Worm (Caenorhabditis elegans): ENCODE results near the gene T13F2.4.

The T13F2.4 gene

DNA sequence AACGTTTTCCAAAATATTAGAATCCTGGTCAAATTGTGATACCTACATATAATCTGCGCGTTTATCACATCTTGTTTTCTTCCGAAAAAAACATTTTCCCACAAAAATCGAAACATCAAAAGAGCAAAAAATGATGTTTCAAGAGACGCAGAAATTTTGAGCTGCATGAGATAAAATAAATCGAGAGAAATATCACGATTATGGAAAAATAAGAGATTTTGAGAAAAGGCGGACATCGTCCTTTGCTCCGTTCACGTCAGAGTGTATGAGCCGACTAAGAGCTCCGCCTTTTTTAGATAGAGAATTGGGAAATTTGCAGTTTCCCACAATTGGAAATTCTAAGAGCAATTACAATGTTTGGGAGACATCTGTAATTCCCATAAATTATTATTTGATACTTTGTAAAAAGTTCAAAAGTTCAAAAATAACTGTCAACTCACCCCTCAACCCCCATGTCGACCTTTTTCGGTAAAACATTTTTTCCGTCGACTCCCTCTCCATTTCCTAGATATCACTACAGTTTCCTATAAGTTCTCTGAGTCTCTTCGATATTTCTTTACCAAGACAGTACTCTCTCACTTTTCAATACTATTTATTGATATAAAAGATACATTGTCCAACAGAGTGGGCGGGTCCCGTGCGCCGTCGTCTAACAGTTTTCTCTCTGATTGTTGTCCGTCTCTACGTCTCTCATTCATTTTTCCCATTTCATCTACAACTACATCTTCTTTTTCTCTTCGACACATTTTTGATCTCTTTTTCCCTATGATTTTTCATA, 32.8 kb upstream of the T13F2.4 start (continued):
- no peak for TF ChIP-seq lin-39 (tag; optimal IDR thresholded peaks at IDR 0.05)
- no peak for TF ChIP-seq unc-98 (GFP tag; IDR thresholded peaks at IDR 0.05)
- no peak for TF ChIP-seq pag-3 (tag; optimal IDR thresholded peaks at IDR 0.05; ENCODE audit: borderline replicate concordance, insufficient read depth)
- no peak for TF ChIP-seq isw-1 (GFP tag; IDR thresholded peaks at IDR 0.05)
- no peak for TF ChIP-seq lin-15B (tag; optimal IDR thresholded peaks at IDR 0.05)
- peak; percentile 15 to 32 for TF ChIP-seq efl-1 (optimal IDR thresholded peaks at IDR 0.05)
- no peak for TF ChIP-seq efl-1 (GFP tag; optimal IDR thresholded peaks at IDR 0.05 in 1 of 2)
- peak; percentile 84 for TF ChIP-seq nhr-20 (tag; optimal IDR thresholded peaks at IDR 0.05)
- TF ChIP-seq nhr-85 (tag): peak; percentile 90
- TF ChIP-seq C04F5.9 (tag; optimal IDR thresholded peaks at IDR 0.05): no peak
- peak; percentile 28 for TF ChIP-seq nhr-19 (GFP tag; conservative IDR thresholded peaks at IDR 0.05)
- TF ChIP-seq nhr-71 (tag; optimal IDR thresholded peaks at IDR 0.05): peak; percentile 61
- no peak for TF ChIP-seq pqm-1 (tag; optimal IDR thresholded peaks at IDR 0.05)
- TF ChIP-seq nhr-84 (tag; optimal IDR thresholded peaks at IDR 0.05): no peak
- peak; percentile 57 for TF ChIP-seq dsc-1 (tag; optimal IDR thresholded peaks at IDR 0.05)
- peak in 1 of 2 experiments; percentile 19 for TF ChIP-seq mdl-1 (tag; optimal IDR thresholded peaks at IDR 0.05)
- TF ChIP-seq snpc-4 (tag; optimal IDR thresholded peaks at IDR 0.05): peak; percentile 15
- peak; percentile 58 for TF ChIP-seq elt-2 (tag; optimal IDR thresholded peaks at IDR 0.05)
- TF ChIP-seq irx-1 (tag; optimal IDR thresholded peaks at IDR 0.05): peak; percentile 0
- TF ChIP-seq unc-130 (tag; optimal IDR thresholded peaks at IDR 0.05): no peak
- TF ChIP-seq lir-3 (tag; optimal IDR thresholded peaks at IDR 0.05; ENCODE audit: poor library complexity): no peak
- peak; percentile 80 for TF ChIP-seq blmp-1 (tag; optimal IDR thresholded peaks at IDR 0.05)
- no peak for TF ChIP-seq skn-1 (tag; optimal IDR thresholded peaks at IDR 0.05)
- no peak for TF ChIP-seq rnt-1 (tag; optimal IDR thresholded peaks at IDR 0.05)
- no peak for TF ChIP-seq aha-1 (tag; optimal IDR thresholded peaks at IDR 0.05)
- TF ChIP-seq elt-3 (tag; optimal IDR thresholded peaks at IDR 0.05): peak in 2 of 6 experiments; percentile 78 to 85
- TF ChIP-seq F16B12.6 (tag; optimal IDR thresholded peaks at IDR 0.05): no peak
- no peak for TF ChIP-seq ces-1 (GFP tag; optimal IDR thresholded peaks at IDR 0.05)

DNA sequence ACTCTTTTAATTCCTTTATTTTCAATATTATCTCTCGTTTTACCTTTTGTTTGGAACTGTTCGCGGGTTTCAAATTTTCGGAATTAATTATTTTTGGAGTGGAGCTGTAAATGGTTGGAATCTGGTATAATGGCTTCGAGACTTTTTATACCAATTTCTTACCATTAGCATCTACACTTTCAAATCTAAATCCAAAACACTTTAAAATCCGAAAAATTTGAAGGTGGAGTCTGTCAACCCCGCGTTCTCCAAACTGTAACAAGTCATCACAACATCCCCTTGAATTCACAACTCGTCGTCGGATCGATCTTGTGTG, 32.2 kb upstream of the T13F2.4 start, which contains the start of gene nhr-97:
Gene nhr-97, plus strand, starts transcription at position 217 of the 316 bp plus-strand sequence.
- TF ChIP-seq tlp-1 (tag; optimal IDR thresholded peaks at IDR 0.05) (no peak), dsc-1 (tag; optimal IDR thresholded peaks at IDR 0.05) (no peak), hlh-17 (GFP tag; optimal IDR thresholded peaks at IDR 0.05; ENCODE audit: borderline replicate concordance) (no peak), nhr-19 (GFP tag; conservative IDR thresholded peaks at IDR 0.05) (no peak), Y116A8C.19 (tag; optimal IDR thresholded peaks at IDR 0.05; ENCODE audit: borderline replicate concordance) (no peak), rnt-1 (tag; optimal IDR thresholded peaks at IDR 0.05) (no peak), ceh-82 (tag; optimal IDR thresholded peaks at IDR 0.05) (no peak), nhr-90 (tag; optimal IDR thresholded peaks at IDR 0.05; ENCODE audit: poor library complexity) (no peak), pag-3 (tag; optimal IDR thresholded peaks at IDR 0.05; ENCODE audit: borderline replicate concordance, insufficient read depth) (no peak), tbx-2 (tag; optimal IDR thresholded peaks at IDR 0.05) (no peak), mep-1 (tag; optimal IDR thresholded peaks at IDR 0.05) (no peak), lir-3 (tag; optimal IDR thresholded peaks at IDR 0.05; ENCODE audit: poor library complexity) (no peak), nhr-85 (tag) (no peak)

DNA sequence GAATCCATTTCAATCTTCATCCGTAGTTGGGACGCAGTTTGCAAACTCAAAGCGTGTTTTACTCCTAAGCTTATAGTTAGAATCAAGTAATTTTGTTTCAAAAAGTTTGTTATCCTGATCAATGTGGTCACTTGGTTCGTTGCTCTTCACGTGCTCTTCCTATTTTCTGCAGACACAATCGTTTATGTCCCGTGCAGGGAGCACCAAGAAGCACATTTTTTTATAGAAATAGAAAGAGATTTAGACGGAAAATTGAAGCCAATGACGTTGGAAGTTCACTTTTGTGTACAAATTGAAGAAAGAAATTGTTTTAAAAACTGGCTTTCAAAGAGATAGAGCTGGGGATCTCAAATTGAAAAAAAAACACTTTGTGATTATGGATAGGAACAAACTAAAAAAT, 27.8 kb upstream of the T13F2.4 start:
- TF ChIP-seq sptf-1 (tag; optimal IDR thresholded peaks at IDR 0.05) (no peak), lin-14 (GFP tag; optimal IDR thresholded peaks at IDR 0.05) (peak; percentile 59), nhr-76 (tag; optimal IDR thresholded peaks at IDR 0.05) (no peak), nhr-20 (tag; optimal IDR thresholded peaks at IDR 0.05) (peak; percentile 28), nhr-19 (GFP tag; conservative IDR thresholded peaks at IDR 0.05) (peak; percentile 35; the same call in 1 of the 2 replicates), mdl-1 (tag; optimal IDR thresholded peaks at IDR 0.05) (no peak), dsc-1 (tag; optimal IDR thresholded peaks at IDR 0.05) (peak; percentile 15), xbp-1 (tag; optimal IDR thresholded peaks at IDR 0.05) (no peak), fkh-8 (tag; optimal IDR thresholded peaks at IDR 0.05) (peak; percentile 4), ces-1 (GFP tag; optimal IDR thresholded peaks at IDR 0.05) (no peak), irx-1 (tag; optimal IDR thresholded peaks at IDR 0.05) (no peak), nhr-28 (tag; optimal IDR thresholded peaks at IDR 0.05) (no peak), snpc-4 (tag; optimal IDR thresholded peaks at IDR 0.05) (no peak), sup-37 (GFP tag; optimal IDR thresholded peaks at IDR 0.05) (no peak), zag-1 (tag; optimal IDR thresholded peaks at IDR 0.05) (no peak), pqm-1 (tag; optimal IDR thresholded peaks at IDR 0.05) (no peak), rnt-1 (tag; optimal IDR thresholded peaks at IDR 0.05) (peak; percentile 29), swsn-7 (tag; optimal IDR thresholded peaks at IDR 0.05) (no peak), nhr-71 (tag; optimal IDR thresholded peaks at IDR 0.05) (peak; percentile 55), ceh-63 (GFP tag; optimal IDR thresholded peaks at IDR 0.05) (no peak), lsy-2 (tag; optimal IDR thresholded peaks at IDR 0.05) (no peak), fkh-4 (tag; optimal IDR thresholded peaks at IDR 0.05; ENCODE audit: borderline replicate concordance) (no peak)
